Worm (Caenorhabditis elegans): ENCODE data around the gene B0024.3.

DNA sequence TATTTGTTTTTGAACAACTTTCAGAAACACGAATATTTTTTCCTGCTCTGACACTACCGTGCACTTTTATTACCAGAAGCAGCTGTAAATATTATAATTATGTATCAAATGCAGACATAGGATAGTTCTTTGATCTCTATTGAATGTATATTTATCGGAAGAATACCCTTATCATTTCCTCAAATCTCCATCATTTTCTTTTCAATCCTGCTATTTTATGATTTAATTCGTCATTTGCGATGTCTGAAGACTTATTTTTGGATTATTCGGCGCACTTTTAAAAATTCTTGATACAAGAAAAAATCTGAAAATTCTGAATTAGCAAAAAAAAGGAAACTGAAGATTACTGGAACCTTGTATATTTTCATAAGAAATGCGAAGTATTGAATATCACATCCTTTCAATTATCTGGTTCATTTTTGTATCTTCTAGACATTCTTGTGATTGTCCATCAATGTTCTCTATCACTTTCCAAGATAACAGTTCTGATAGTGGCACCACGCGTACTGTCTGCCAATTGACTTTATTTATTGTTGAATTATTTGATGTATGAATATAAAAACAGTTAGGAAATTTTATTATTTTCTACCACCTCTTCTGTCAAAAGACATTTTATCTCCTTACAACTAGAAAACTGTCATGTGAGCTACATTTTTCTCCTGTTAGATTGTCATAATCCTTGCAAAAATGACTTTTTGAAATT lies 43.2 kb upstream of the B0024.3 start:
- TF ChIP-seq ama-1 (optimal IDR thresholded peaks at IDR 0.05) (no peak), F13C5.2 (tag; optimal IDR thresholded peaks at IDR 0.05) (no peak), flt-1 (GFP tag; IDR thresholded peaks at IDR 0.05) (no peak), tbx-37 (GFP tag; conservative IDR thresholded peaks at IDR 0.05) (no peak), hmbx-1 (tag; optimal IDR thresholded peaks at IDR 0.05) (no peak)
